Worm (Caenorhabditis elegans): ENCODE results near the gene chil-15.

The chil-15 gene

DNA sequence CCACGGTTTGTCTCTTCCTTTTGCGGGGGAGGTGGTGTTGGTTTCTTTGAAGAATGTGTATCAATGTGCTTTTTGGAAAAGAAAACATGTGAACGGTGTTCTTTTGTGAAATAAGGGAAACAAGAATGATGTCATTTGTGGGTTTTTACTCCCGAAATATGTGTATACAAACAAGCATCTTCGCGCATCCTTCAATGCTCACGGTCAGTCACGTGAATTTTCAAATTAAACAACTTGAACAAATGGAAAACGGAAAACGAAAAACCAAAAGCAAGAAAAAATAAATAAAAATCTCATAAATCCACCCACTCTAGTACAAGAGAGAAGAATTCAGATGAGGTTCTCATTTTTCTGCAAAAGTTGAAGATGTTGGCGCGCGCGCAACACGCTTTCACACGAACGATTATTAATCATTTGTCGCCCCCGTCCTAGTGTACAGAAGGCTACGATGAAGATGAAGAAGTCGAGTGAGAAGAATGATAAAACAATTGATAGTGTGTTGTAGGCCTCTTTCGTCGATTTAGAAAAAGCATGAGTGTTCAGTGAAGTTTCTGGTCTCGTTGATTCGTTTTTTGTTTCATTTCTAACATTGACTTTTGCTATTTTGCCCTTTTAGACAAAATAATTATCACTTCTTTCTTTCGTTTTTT lies 41.8 kb upstream of the chil-15 start:
- TF ChIP-seq nhr-71 (tag; optimal IDR thresholded peaks at IDR 0.05) (peak; percentile 12), alr-1 (tag; optimal IDR thresholded peaks at IDR 0.05; ENCODE audit: borderline replicate concordance) (no peak), lin-14 (GFP tag; optimal IDR thresholded peaks at IDR 0.05) (peak; percentile 59), mab-9 (GFP tag; IDR thresholded peaks at IDR 0.05) (no peak), blmp-1 (tag; optimal IDR thresholded peaks at IDR 0.05) (peak; percentile 45), tbx-2 (tag; optimal IDR thresholded peaks at IDR 0.05) (peak; percentile 22)

DNA sequence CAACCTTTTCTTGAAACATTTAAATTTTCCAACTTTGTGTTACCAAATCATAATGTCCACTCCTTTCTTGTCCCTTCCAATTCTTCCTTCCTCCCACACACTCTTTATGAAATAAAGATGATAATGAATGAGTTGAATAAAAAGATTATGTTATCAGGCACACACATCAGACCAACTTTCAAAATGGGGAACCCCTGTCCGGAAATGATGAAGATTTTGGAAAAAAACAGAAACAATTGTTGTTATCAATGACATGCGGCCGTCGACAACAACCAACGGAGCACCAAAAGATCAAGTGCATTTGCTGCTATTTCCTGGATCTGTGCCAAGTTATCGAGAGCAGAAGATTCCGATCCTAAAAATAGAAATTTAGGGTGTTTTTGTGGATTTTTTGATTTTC lies 39.9 kb upstream of the chil-15 start:
- TF ChIP-seq pag-3 (tag; optimal IDR thresholded peaks at IDR 0.05; ENCODE audit: borderline replicate concordance, insufficient read depth) (no peak), efl-1 (optimal IDR thresholded peaks at IDR 0.05) (no peak), efl-1 (GFP tag; optimal IDR thresholded peaks at IDR 0.05 in 1 of 2) (peak in 1 of 2 experiments; percentile 33), elt-2 (tag; optimal IDR thresholded peaks at IDR 0.05) (peak; percentile 41), alr-1 (tag; optimal IDR thresholded peaks at IDR 0.05; ENCODE audit: borderline replicate concordance) (no peak)

- no peak for TF ChIP-seq egl-13 (tag; optimal IDR thresholded peaks at IDR 0.05)
- TF ChIP-seq sptf-1 (tag; optimal IDR thresholded peaks at IDR 0.05): no peak
- no peak for TF ChIP-seq unc-30 (tag; optimal IDR thresholded peaks at IDR 0.05)
- no peak for TF ChIP-seq lin-35 (GFP tag; optimal IDR thresholded peaks at IDR 0.05)
- no peak for TF ChIP-seq nhr-76 (tag; optimal IDR thresholded peaks at IDR 0.05)
- TF ChIP-seq tbx-2 (tag; optimal IDR thresholded peaks at IDR 0.05): no peak
- TF ChIP-seq hpl-2 (GFP tag; optimal IDR thresholded peaks at IDR 0.05): no peak
- no peak for TF ChIP-seq nhr-85 (tag)
- no peak for TF ChIP-seq dsc-1 (tag; optimal IDR thresholded peaks at IDR 0.05)
- TF ChIP-seq blmp-1 (tag; optimal IDR thresholded peaks at IDR 0.05): no peak
- TF ChIP-seq pax-3 (tag; optimal IDR thresholded peaks at IDR 0.05): no peak
- no peak for TF ChIP-seq isw-1 (GFP tag; IDR thresholded peaks at IDR 0.05)
- TF ChIP-seq lir-3 (tag; optimal IDR thresholded peaks at IDR 0.05; ENCODE audit: poor library complexity): no peak
- TF ChIP-seq nhr-237 (tag; optimal IDR thresholded peaks at IDR 0.05): no peak
- TF ChIP-seq hlh-4 (tag; optimal IDR thresholded peaks at IDR 0.05): no peak
- TF ChIP-seq fos-1 (tag; optimal IDR thresholded peaks at IDR 0.05): no peak
- TF ChIP-seq pag-3 (tag; optimal IDR thresholded peaks at IDR 0.05; ENCODE audit: borderline replicate concordance, insufficient read depth): no peak
These were observed 39.1 kb upstream of the chil-15 start for ce11 chrII:9482529-9482928.

DNA sequence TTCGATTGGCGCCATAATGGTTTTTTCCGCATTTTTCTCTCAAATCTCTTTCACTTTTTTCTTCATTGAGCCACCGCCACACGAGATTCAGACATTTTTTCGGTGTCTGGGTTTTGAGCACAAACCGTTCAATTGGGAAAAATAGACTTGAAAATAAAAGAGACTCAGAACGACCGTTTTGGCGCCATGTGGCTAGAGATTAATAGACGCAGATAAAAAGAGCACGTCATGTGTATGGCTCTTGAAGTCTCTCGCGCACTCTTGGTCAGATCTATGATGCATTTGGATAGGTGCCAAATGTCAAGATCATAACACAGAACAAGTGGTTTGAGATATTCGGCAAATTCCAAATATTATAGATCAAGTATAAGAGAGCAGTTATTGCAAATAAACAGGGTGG lies 38.0 kb upstream of the chil-15 start:
- TF ChIP-seq nhr-20 (tag; optimal IDR thresholded peaks at IDR 0.05): peak; percentile 42
- no peak for TF ChIP-seq nhr-90 (tag; optimal IDR thresholded peaks at IDR 0.05; ENCODE audit: poor library complexity)
- peak; percentile 66 for TF ChIP-seq nhr-77 (tag; optimal IDR thresholded peaks at IDR 0.05)
- TF ChIP-seq nhr-11 (tag; optimal IDR thresholded peaks at IDR 0.05): no peak
- TF ChIP-seq dpl-1 (GFP tag; optimal IDR thresholded peaks at IDR 0.05): peak in 1 of 3 experiments; percentile 2
- peak; percentile 60 for TF ChIP-seq lin-14 (GFP tag; optimal IDR thresholded peaks at IDR 0.05)
- peak; percentile 75 for TF ChIP-seq tbx-2 (tag; optimal IDR thresholded peaks at IDR 0.05)
- TF ChIP-seq nhr-237 (tag; optimal IDR thresholded peaks at IDR 0.05): no peak
- TF ChIP-seq zag-1 (tag; optimal IDR thresholded peaks at IDR 0.05): no peak
- peak in 1 of 2 experiments; percentile 18 for TF ChIP-seq efl-1 (optimal IDR thresholded peaks at IDR 0.05)
- no peak for TF ChIP-seq efl-1 (GFP tag; optimal IDR thresholded peaks at IDR 0.05 in 1 of 2)
- TF ChIP-seq swsn-7 (tag; optimal IDR thresholded peaks at IDR 0.05): no peak
- peak in 1 of 2 experiments; percentile 14 for TF ChIP-seq mdl-1 (tag; optimal IDR thresholded peaks at IDR 0.05)
- TF ChIP-seq lsy-2 (tag; optimal IDR thresholded peaks at IDR 0.05): peak in 1 of 2 experiments; percentile 40
- TF ChIP-seq nhr-71 (tag; optimal IDR thresholded peaks at IDR 0.05): peak; percentile 72
- TF ChIP-seq egl-27 (tag; optimal IDR thresholded peaks at IDR 0.05): peak in 1 of 2 experiments; percentile 30
- peak; percentile 28; the same call in 1 of the 2 replicates for TF ChIP-seq nhr-19 (GFP tag; conservative IDR thresholded peaks at IDR 0.05)
- TF ChIP-seq Y116A8C.19 (tag; optimal IDR thresholded peaks at IDR 0.05; ENCODE audit: borderline replicate concordance): no peak
